Worm (Caenorhabditis elegans) whole organism, L1 larva: ENCODE measurements around the gene cox-5A.
A peak's percentile ranks its signal among the peaks of the same experiment; 100 is the strongest.

Source experiments
- aly-2 ChIP-seq: fragments of 150-350 bp; optimal IDR thresholded peaks from 2 replicates; lab custom pipeline; 2014; ENCODE audit warnings: missing biosample characterization, missing genetic modification characterization
- ceh-63 ChIP-seq: fragments of 200-800 bp; sonication (Bioruptor generic); optimal IDR thresholded peaks from 2 replicates; lab custom pipeline; 2018; ENCODE audit warnings: mild to moderate bottlenecking, missing genetic modification characterization, missing compliant biosample characterization
- ceh-8 ChIP-seq: fragments of 200-800 bp; sonication (Bioruptor generic); optimal IDR thresholded peaks from 2 replicates; lab custom pipeline; 2018; ENCODE audit warnings: mild to moderate bottlenecking, missing genetic modification characterization, moderate library complexity, missing compliant biosample characterization
- nhr-237 ChIP-seq: fragments of 150-350 bp; optimal IDR thresholded peaks from 2 replicates; lab custom pipeline; 2014; ENCODE audit warnings: missing biosample characterization, missing genetic modification characterization
- nhr-28 ChIP-seq: fragments of 150-350 bp; optimal IDR thresholded peaks from 2 replicates; lab custom pipeline; 2014; ENCODE audit warnings: missing biosample characterization, missing genetic modification characterization
- nhr-77 ChIP-seq: fragments of 150-350 bp; optimal IDR thresholded peaks from 2 replicates; lab custom pipeline; 2014; ENCODE audit warnings: missing biosample characterization, missing genetic modification characterization
- nhr-84 ChIP-seq: sonication (generic microtip); optimal IDR thresholded peaks from 2 replicates; lab custom pipeline; 2017; ENCODE audit warnings: missing biosample characterization, missing genetic modification characterization
- snpc-4 ChIP-seq: fragments of 150-350 bp; optimal IDR thresholded peaks from 2 replicates; lab custom pipeline; 2014; ENCODE audit warnings: missing biosample characterization, missing genetic modification characterization
- snu-23 ChIP-seq: sonication (generic microtip); optimal IDR thresholded peaks from 2 replicates; lab custom pipeline; 2016; ENCODE audit warnings: missing genetic modification characterization, missing compliant biosample characterization
- sox-4 ChIP-seq: sonication (generic microtip); optimal IDR thresholded peaks from 2 replicates; lab custom pipeline; 2016; ENCODE audit warnings: missing genetic modification characterization, missing compliant biosample characterization
- tbx-2 ChIP-seq: sonication (generic microtip); optimal IDR thresholded peaks from 2 replicates; lab custom pipeline; 2016; ENCODE audit warnings: missing genetic modification characterization, missing compliant biosample characterization
- unc-86 ChIP-seq: sonication (generic microtip); optimal IDR thresholded peaks from 2 replicates; lab custom pipeline; 2016; ENCODE audit warnings: missing genetic modification characterization, missing compliant biosample characterization
- xbp-1 ChIP-seq: sonication (generic microtip); optimal IDR thresholded peaks from 2 replicates; lab custom pipeline; 2016; ENCODE audit warnings: missing genetic modification characterization, missing compliant biosample characterization

- peak; percentile 92 for TF ChIP-seq tbx-2 (tag; lab: Kevin White, UChicago)
- TF ChIP-seq nhr-28 (tag; lab: Kevin White, UChicago) = no peak
- no peak for TF ChIP-seq nhr-84
- no peak for TF ChIP-seq ceh-63 (GFP tag; lab: Kevin White, UChicago)
- peak; percentile 97 for TF ChIP-seq xbp-1
- peak; percentile 95 for TF ChIP-seq snu-23 (GFP tag; lab: Kevin White, UChicago)
- peak; percentile 78 for TF ChIP-seq sox-4
- TF ChIP-seq snpc-4 (tag; lab: Kevin White, UChicago) = peak; percentile 70
- peak; percentile 11 for TF ChIP-seq aly-2
- TF ChIP-seq unc-86 (tag; lab: Kevin White, UChicago) = peak; percentile 91
- TF ChIP-seq nhr-237 (tag; lab: Kevin White, UChicago) = peak; percentile 61
- TF ChIP-seq ceh-8 (GFP tag; lab: Kevin White, UChicago) = peak; percentile 70
- peak; percentile 73 for TF ChIP-seq nhr-77 (tag; lab: Kevin White, UChicago)
Observed at ce11 chrIII:12874606-12875066, 30.7 kb upstream of the cox-5A start, which contains the start of the genes mrg-1 and spcs-2.
